Worm (Caenorhabditis elegans) whole organism, L2 larva: ENCODE results near the gene srsx-30.

Source experiments
- C34F6.9 ChIP-seq: fragments of 150-350 bp; optimal IDR thresholded peaks from 2 replicates; lab custom pipeline; 2014; ENCODE audit warnings: missing biosample characterization, missing genetic modification characterization
- F13H6.1 ChIP-seq: sonication (generic microtip); optimal IDR thresholded peaks from 2 replicates; lab custom pipeline; 2016; ENCODE audit warnings: missing genetic modification characterization, missing compliant biosample characterization
- Y55F3AM.14 ChIP-seq: fragments of 200-800 bp; sonication (Bioruptor generic); optimal IDR thresholded peaks from 2 replicates; lab custom pipeline; 2018; ENCODE audit warnings: mild to moderate bottlenecking, missing genetic modification characterization, missing compliant biosample characterization
- alr-1 ChIP-seq: fragments of 150-350 bp; optimal IDR thresholded peaks from 2 replicates; lab custom pipeline; 2014; ENCODE audit warnings: missing biosample characterization, missing genetic modification characterization
- aly-2 ChIP-seq: fragments of 150-350 bp; optimal IDR thresholded peaks from 2 replicates; lab custom pipeline; 2014; ENCODE audit warnings: missing biosample characterization, missing genetic modification characterization
- blmp-1 ChIP-seq: sonication (generic microtip); optimal IDR thresholded peaks from 2 replicates; lab custom pipeline; 2017; ENCODE audit warnings: missing genetic modification characterization, mild to moderate bottlenecking, missing compliant biosample characterization, antibody characterized with exemption, moderate library complexity; ENCODE audit not compliant: insufficient read depth
- ceh-16 ChIP-seq: fragments of 150-350 bp; optimal IDR thresholded peaks from 2 replicates; lab custom pipeline; 2014; ENCODE audit warnings: missing biosample characterization, missing genetic modification characterization
- crh-2 ChIP-seq: sonication (generic microtip); optimal IDR thresholded peaks from 2 replicates; lab custom pipeline; 2017; ENCODE audit warnings: missing biosample characterization, missing genetic modification characterization
- dmd-4 ChIP-seq: sonication (generic microtip); optimal IDR thresholded peaks from 2 replicates; lab custom pipeline; 2017; ENCODE audit warnings: missing biosample characterization, missing genetic modification characterization
- egl-27 ChIP-seq: sonication (generic microtip); optimal IDR thresholded peaks from 3 replicates; lab custom pipeline; 2017; ENCODE audit warnings: missing biosample characterization, missing genetic modification reagents, missing genetic modification characterization
- elt-3 ChIP-seq: sonication (generic microtip); optimal IDR thresholded peaks from 2 replicates; lab custom pipeline; 2017; ENCODE audit warnings: missing biosample characterization, missing genetic modification characterization
- fos-1 ChIP-seq: fragments of 150-350 bp; optimal IDR thresholded peaks from 2 replicates; lab custom pipeline; 2014; ENCODE audit warnings: missing biosample characterization, missing genetic modification characterization
- lin-13 ChIP-seq: fragments of 150-350 bp; optimal IDR thresholded peaks from 2 replicates; lab custom pipeline; 2014; ENCODE audit warnings: missing biosample characterization, missing genetic modification reagents, missing genetic modification characterization
- lin-39 ChIP-seq: fragments of 150-350 bp; optimal IDR thresholded peaks from 2 replicates; lab custom pipeline; 2014; ENCODE audit warnings: missing biosample characterization, missing genetic modification reagents, missing genetic modification characterization
- mab-5 ChIP-seq: fragments of 150-350 bp; optimal IDR thresholded peaks from 2 replicates; lab custom pipeline; 2014; ENCODE audit warnings: missing biosample characterization, missing genetic modification characterization
- mdl-1 ChIP-seq, 2 experiments: fragments of 150-350 bp in 1 of 2; sonication (generic microtip) in 1 of 2; optimal IDR thresholded peaks; 2 replicates each; lab custom pipeline; 2017; ENCODE audit warnings: missing biosample characterization in 2 of 2, missing genetic modification characterization in 2 of 2
- nhr-10 ChIP-seq: sonication (generic microtip); optimal IDR thresholded peaks from 2 replicates; lab custom pipeline; 2017; ENCODE audit warnings: missing biosample characterization, missing genetic modification characterization
- nhr-11 ChIP-seq: fragments of 150-350 bp; optimal IDR thresholded peaks from 2 replicates; lab custom pipeline; 2014; ENCODE audit warnings: missing biosample characterization, missing genetic modification characterization
- nhr-12 ChIP-seq: fragments of 150-350 bp; optimal IDR thresholded peaks from 2 replicates; lab custom pipeline; 2014; ENCODE audit warnings: missing biosample characterization, missing genetic modification characterization
- nhr-129 ChIP-seq: fragments of 150-350 bp; optimal IDR thresholded peaks from 2 replicates; lab custom pipeline; 2014; ENCODE audit warnings: missing biosample characterization, missing genetic modification characterization
- nhr-21 ChIP-seq: fragments of 150-350 bp; optimal IDR thresholded peaks from 2 replicates; lab custom pipeline; 2014; ENCODE audit warnings: missing biosample characterization, missing genetic modification characterization
- nhr-23 ChIP-seq: fragments of 150-350 bp; optimal IDR thresholded peaks from 2 replicates; lab custom pipeline; 2014; ENCODE audit warnings: missing biosample characterization, missing genetic modification reagents, missing genetic modification characterization
- nhr-237 ChIP-seq: fragments of 150-350 bp; optimal IDR thresholded peaks from 2 replicates; lab custom pipeline; 2014; ENCODE audit warnings: missing biosample characterization, missing genetic modification characterization
- nhr-25 ChIP-seq: fragments of 150-350 bp; sonication (generic microtip); optimal IDR thresholded peaks from 3 replicates; lab custom pipeline; 2014; ENCODE audit warnings: missing biosample characterization, missing genetic modification characterization
- nhr-6 ChIP-seq: fragments of 150-350 bp; optimal IDR thresholded peaks from 2 replicates; lab custom pipeline; 2014; ENCODE audit warnings: missing biosample characterization, missing genetic modification characterization
- peb-1 ChIP-seq: fragments of 150-350 bp; optimal IDR thresholded peaks from 2 replicates; lab custom pipeline; 2014; ENCODE audit warnings: missing biosample characterization, missing genetic modification characterization
- sem-4 ChIP-seq: fragments of 150-350 bp; optimal IDR thresholded peaks from 2 replicates; lab custom pipeline; 2014; ENCODE audit warnings: missing biosample characterization, missing genetic modification reagents, missing genetic modification characterization
- sma-3 ChIP-seq: sonication (generic microtip); optimal IDR thresholded peaks from 2 replicates; lab custom pipeline; 2016; ENCODE audit warnings: missing genetic modification reagents, missing genetic modification characterization, missing compliant biosample characterization
- sma-9 ChIP-seq, 2 experiments: fragments of 150-350 bp in 1 of 2; sonication (generic microtip) in 1 of 2; optimal IDR thresholded peaks; 2 replicates each; lab custom pipeline; 2014 to 2016; ENCODE audit warnings: missing genetic modification characterization in 2 of 2, mild to moderate bottlenecking in 1 of 2, missing biosample characterization in 1 of 2, missing compliant biosample characterization in 1 of 2, missing genetic modification reagents in 1 of 2, moderate library complexity in 1 of 2
- unc-39 ChIP-seq: fragments of 150-350 bp; optimal IDR thresholded peaks from 2 replicates; lab custom pipeline; 2014; ENCODE audit warnings: missing biosample characterization, missing genetic modification characterization
- unc-55 ChIP-seq: fragments of 150-350 bp; sonication (generic microtip); optimal IDR thresholded peaks from 3 replicates; lab custom pipeline; 2014; ENCODE audit warnings: missing biosample characterization, missing genetic modification reagents, missing genetic modification characterization
- zag-1 ChIP-seq: fragments of 150-350 bp; optimal IDR thresholded peaks from 2 replicates; lab custom pipeline; 2014; ENCODE audit warnings: missing biosample characterization, missing genetic modification characterization
- ztf-1 ChIP-seq: fragments of 200-800 bp; sonication (Bioruptor generic); conservative IDR thresholded peaks from 2 replicates; pipeline ENCODE4 v1.3.6; 2022; ENCODE audit warnings: missing genetic modification characterization, missing compliant biosample characterization
- ztf-11 ChIP-seq: sonication (generic microtip); optimal IDR thresholded peaks from 2 replicates; lab custom pipeline; 2017; ENCODE audit warnings: missing biosample characterization, missing genetic modification characterization
- ztf-4 ChIP-seq: fragments of 150-350 bp; optimal IDR thresholded peaks from 2 replicates; lab custom pipeline; 2014; ENCODE audit warnings: missing biosample characterization, missing genetic modification characterization

The srsx-30 gene

DNA sequence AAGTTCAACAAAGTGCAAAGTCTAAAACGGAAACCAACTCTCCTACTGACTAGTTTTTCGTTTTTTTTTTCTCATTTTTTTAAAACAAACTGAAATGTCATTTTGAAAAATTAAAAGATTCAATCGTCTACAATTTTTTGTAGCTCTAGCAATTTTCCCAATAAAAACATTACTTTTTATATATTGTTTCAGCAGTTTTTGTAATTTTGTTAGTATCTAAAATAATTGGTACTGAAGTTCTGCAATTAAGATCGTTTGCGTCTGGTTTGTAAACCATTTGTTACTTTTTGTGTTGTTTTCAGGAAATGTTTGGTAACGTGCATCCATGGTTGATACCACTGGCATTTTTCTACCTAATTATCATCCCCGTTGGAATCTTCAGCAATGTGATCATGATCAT lies at the start of gene srsx-30:
TSS of gene srsx-30 (plus strand) at position 301 of the 400 bp plus-strand sequence.
- TF ChIP-seq nhr-23 (tag; lab: Kevin White, UChicago) (no peak), ceh-16 (tag; lab: Kevin White, UChicago) (no peak), nhr-237 (tag; lab: Kevin White, UChicago) (no peak), ztf-4 (tag; lab: Kevin White, UChicago) (no peak), sem-4 (no peak)

DNA sequence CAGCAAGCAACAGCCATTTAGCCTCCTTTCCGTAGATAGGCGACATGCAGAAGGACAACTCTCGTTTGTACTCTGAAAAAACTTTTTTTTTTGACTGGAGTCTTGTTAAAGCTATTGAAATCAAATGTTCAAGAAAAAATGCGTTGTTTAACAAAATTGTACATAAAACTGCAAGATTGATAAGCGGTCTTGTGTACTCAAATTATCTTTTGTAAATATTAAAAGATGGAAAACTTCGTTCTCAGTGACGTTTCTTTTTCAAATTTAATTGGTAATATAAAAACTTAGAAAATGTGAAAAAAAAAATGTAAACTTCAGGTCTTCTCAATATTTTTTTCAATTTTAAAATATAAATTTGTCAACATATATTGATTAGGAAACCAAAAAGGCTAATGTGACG lies 47.5 kb upstream of the srsx-30 start:
- TF ChIP-seq blmp-1 (tag; lab: Kevin White, UChicago) (no peak), fos-1 (tag; lab: Kevin White, UChicago) (peak; percentile 24), peb-1 (tag; lab: Kevin White, UChicago) (no peak), sma-9 (GFP tag; optimal IDR thresholded peaks at IDR 0.05; lab: Kevin White, UChicago) (no peak), sma-9 (tag; optimal IDR thresholded peaks at IDR 0.05; lab: Kevin White, UChicago) (no peak), C34F6.9 (tag; lab: Kevin White, UChicago) (no peak), nhr-12 (tag; lab: Kevin White, UChicago) (no peak)

DNA sequence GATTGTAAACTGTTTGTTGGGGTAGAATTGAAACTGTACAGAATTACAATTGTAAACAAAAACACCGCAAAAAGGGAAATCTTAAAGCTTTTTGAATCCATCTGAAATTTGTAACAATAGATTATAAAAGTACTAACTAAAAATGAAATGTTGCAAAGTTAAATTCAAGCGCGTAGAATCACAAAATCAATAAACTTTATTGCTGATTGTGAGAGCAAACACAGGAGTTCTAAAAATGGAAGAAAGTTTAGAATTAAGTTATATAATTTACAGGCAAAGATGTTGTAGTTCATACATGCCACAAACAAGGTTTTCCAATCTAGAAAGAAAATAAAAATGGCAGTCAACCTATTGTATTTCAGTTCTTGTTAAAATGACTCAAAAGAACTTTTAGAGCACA lies 46.4 kb upstream of the srsx-30 start, which contains the start of gene C08B6.3:
TSS of gene C08B6.3 (minus strand) at position 101 of the 400 bp plus-strand sequence.
- TF ChIP-seq nhr-21: no peak
- no peak for TF ChIP-seq peb-1 (tag; lab: Kevin White, UChicago)
- TF ChIP-seq alr-1 (tag; lab: Kevin White, UChicago): no peak
- no peak for TF ChIP-seq nhr-10 (tag; lab: Kevin White, UChicago)
- TF ChIP-seq ztf-11: no peak
- TF ChIP-seq F13H6.1 (tag; lab: Kevin White, UChicago): no peak
- TF ChIP-seq lin-13 (GFP tag; lab: Kevin White, UChicago): no peak

DNA sequence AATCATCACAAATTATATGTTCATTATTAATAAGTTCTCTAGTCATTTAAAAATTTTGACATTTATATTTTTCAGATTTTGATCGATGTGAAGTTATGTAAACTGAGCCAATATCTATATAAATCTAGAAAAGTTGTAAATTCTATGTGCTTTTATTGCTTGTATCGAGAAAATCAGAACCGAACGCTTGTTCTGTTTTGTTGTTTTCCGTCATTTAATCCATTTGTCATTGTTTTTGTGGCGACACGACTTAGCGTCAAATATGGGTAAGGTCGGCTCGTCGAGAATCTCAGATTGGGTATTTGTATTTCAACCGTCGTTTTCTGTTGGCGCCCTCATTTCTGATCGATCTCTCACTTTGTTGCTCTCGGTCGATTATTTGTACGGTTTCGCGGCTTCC lies 44.3 kb upstream of the srsx-30 start, which contains the start of gene cht-5:
TSS of gene cht-5 (plus strand) at position 301 of the 400 bp plus-strand sequence.
- no peak for TF ChIP-seq mdl-1 (tag; optimal IDR thresholded peaks at IDR 0.05; lab: Kevin White, UChicago)
- no peak for TF ChIP-seq C34F6.9 (tag; lab: Kevin White, UChicago)
- TF ChIP-seq unc-55 (GFP tag; lab: Kevin White, UChicago): no peak
- TF ChIP-seq peb-1 (tag; lab: Kevin White, UChicago): no peak
- no peak for TF ChIP-seq unc-39 (tag; lab: Kevin White, UChicago)
- no peak for TF ChIP-seq nhr-25 (tag; lab: Kevin White, UChicago)
- no peak for TF ChIP-seq nhr-6 (tag; lab: Kevin White, UChicago)

DNA sequence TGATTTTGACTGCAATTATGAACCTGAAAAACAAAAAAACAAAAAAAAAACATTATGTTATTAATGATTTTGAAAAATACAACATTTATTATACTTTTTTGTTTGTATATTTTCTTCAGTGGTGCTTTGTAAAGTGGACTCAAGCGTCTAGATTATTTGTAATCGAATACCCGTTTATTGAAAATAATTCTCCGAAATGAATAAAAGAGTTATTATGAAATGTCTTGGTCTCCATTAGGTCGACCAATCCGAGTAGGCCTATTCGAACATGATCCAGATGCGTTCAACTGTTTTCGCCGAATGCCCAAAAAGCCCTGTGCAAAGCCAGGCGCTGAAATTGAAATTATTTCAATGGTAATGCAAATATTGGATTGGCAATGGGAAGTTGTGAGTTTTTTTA lies 41.2 kb upstream of the srsx-30 start, which contains the start of gene C08B6.5:
TSS of gene C08B6.5 (plus strand) at position 301 of the 400 bp plus-strand sequence.
- TF ChIP-seq zag-1 (tag; lab: Kevin White, UChicago) (no peak), aly-2 (tag; lab: Kevin White, UChicago) (no peak)
- TF ChIP-seq, all 48 proteins: peak for 0

DNA sequence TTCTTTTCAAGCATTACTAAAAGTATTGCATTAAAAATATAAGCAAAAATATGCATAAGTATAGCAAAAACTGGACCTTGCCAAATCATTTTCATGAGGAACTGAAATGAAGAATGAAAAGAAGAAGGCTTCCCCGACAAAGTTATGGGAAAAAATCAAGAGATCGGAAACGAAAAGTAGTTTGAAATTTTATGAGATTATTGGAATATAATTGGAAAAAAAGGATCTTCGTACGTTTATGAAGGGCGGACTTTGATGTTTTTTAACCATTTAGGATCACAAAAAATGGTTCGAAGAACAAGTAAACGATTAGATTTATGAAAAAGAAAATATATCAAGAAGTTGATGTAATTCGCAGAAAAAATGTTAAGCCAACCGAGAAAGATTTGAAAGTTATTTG lies 37.7 kb upstream of the srsx-30 start, which contains the start of gene srxa-18:
TSS of gene srxa-18 (minus strand) at position 100 of the 400 bp plus-strand sequence.
- TF ChIP-seq ztf-4 (tag; lab: Kevin White, UChicago) (no peak), nhr-129 (no peak), lin-39 (no peak), dmd-4 (tag; lab: Kevin White, UChicago) (no peak), fos-1 (tag; lab: Kevin White, UChicago) (no peak), elt-3 (tag; lab: Kevin White, UChicago) (no peak), nhr-11 (tag; lab: Kevin White, UChicago) (no peak)

DNA sequence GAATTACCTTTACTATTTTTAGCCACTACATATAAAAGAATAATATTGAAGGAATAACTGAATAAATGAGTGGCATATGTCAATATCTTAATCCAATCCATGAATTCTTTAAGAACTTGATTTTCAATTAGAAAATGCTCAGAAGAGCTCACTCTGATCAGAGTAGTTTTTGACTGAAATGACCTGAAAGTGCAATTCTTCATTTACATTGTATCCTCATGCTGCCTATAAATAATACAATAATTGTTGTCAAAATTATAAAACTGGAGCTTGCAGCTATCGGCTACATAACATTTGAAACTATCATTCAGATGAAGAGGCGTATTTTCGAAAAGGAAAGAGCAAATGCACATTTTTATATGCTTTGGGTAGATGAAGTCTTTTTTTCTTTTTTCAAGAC lies 36.0 kb upstream of the srsx-30 start, which contains the start of gene srxa-19:
TSS of gene srxa-19 (minus strand) at position 101 of the 400 bp plus-strand sequence.
- TF ChIP-seq nhr-12 (tag; lab: Kevin White, UChicago) (no peak), lin-39 (no peak), sem-4 (no peak), nhr-237 (tag; lab: Kevin White, UChicago) (no peak), ztf-1 (GFP tag; lab: Robert Waterston, UW) (no peak), dmd-4 (tag; lab: Kevin White, UChicago) (no peak), mab-5 (tag; lab: Kevin White, UChicago) (no peak), alr-1 (tag; lab: Kevin White, UChicago) (no peak), crh-2 (no peak), Y55F3AM.14 (GFP tag; lab: Kevin White, UChicago) (no peak), sma-3 (no peak), egl-27 (no peak)
